Worm (Caenorhabditis elegans) whole organism, young adult: ENCODE data around the gene C44B12.9.

ENCODE experiments used
- B0035.1 ChIP-seq: sonication (generic microtip); optimal IDR thresholded peaks from 2 replicates; lab custom pipeline; 2016; ENCODE audit warnings: missing genetic modification characterization, mild to moderate bottlenecking, missing compliant biosample characterization, missing genotype, missing genetic modification reagents
- B0336.3 ChIP-seq: fragments of 200-800 bp; sonication (Bioruptor generic); IDR thresholded peaks from 2 replicates; pipeline ENCODE4 v1.3.6; 2022; ENCODE audit warnings: missing genetic modification characterization, missing compliant biosample characterization
- C06A6.2 ChIP-seq: fragments of 200-800 bp; sonication (Bioruptor generic); conservative IDR thresholded peaks from 2 replicates; pipeline ENCODE4 v1.3.6; 2022; ENCODE audit warnings: missing genetic modification characterization, missing compliant biosample characterization
- C17E4.6 ChIP-seq: fragments of 200-800 bp; sonication (Bioruptor generic); IDR thresholded peaks from 2 replicates; pipeline ENCODE4 v1.3.6; 2022; ENCODE audit warnings: missing genetic modification reagents, missing genetic modification characterization, missing compliant biosample characterization
- F10E7.11 ChIP-seq: sonication (generic microtip); optimal IDR thresholded peaks from 2 replicates; lab custom pipeline; 2017; ENCODE audit warnings: mild to moderate bottlenecking, missing genetic modification characterization, moderate library complexity, missing compliant biosample characterization
- F55B11.4 ChIP-seq: sonication (generic microtip); optimal IDR thresholded peaks from 2 replicates; lab custom pipeline; 2016; ENCODE audit warnings: missing compliant biosample characterization, missing genetic modification characterization, borderline replicate concordance; ENCODE audit not compliant: insufficient read depth
- F57A8.1 ChIP-seq: fragments of 200-800 bp; sonication (Bioruptor generic); optimal IDR thresholded peaks from 2 replicates; lab custom pipeline; 2018; ENCODE audit warnings: mild to moderate bottlenecking, missing genetic modification characterization, moderate library complexity, missing compliant biosample characterization
- K11D2.4 ChIP-seq: fragments of 200-800 bp; sonication (Bioruptor generic); IDR thresholded peaks from 2 replicates; pipeline ENCODE4 v1.3.6; 2022; ENCODE audit warnings: missing genetic modification reagents, missing genetic modification characterization, missing compliant biosample characterization
- K12H6.12 ChIP-seq: fragments of 200-800 bp; sonication (Bioruptor generic); optimal IDR thresholded peaks from 2 replicates; lab custom pipeline; 2018; ENCODE audit warnings: mild to moderate bottlenecking, missing genetic modification characterization, missing compliant biosample characterization
- Y53F4B.3 ChIP-seq: fragments of 200-800 bp; sonication (Bioruptor generic); IDR thresholded peaks from 2 replicates; pipeline ENCODE4 v1.3.6; 2022; ENCODE audit warnings: missing genetic modification reagents, missing genetic modification characterization, missing compliant biosample characterization
- Y56A3A.18 ChIP-seq: fragments of 200-800 bp; sonication (Bioruptor generic); IDR thresholded peaks from 2 replicates; pipeline ENCODE4 v1.3.6; 2022; ENCODE audit warnings: missing genetic modification reagents, missing genetic modification characterization, missing compliant biosample characterization
- Y67H2A.10 ChIP-seq: fragments of 200-800 bp; sonication (Bioruptor generic); conservative IDR thresholded peaks from 2 replicates; pipeline ENCODE4 v1.3.6; 2022; ENCODE audit warnings: missing genetic modification reagents, missing genetic modification characterization, missing compliant biosample characterization
- ZK185.1 ChIP-seq: sonication (generic microtip); optimal IDR thresholded peaks from 2 replicates; lab custom pipeline; 2016; ENCODE audit warnings: mild to moderate bottlenecking, missing genetic modification characterization, missing compliant biosample characterization; ENCODE audit not compliant: poor library complexity, severe bottlenecking
- akir-1 ChIP-seq: fragments of 200-800 bp; sonication (Bioruptor generic); optimal IDR thresholded peaks from 2 replicates; lab custom pipeline; 2018; ENCODE audit warnings: mild to moderate bottlenecking, missing genetic modification characterization, moderate library complexity, missing compliant biosample characterization
- atf-7 ChIP-seq: sonication (generic microtip); optimal IDR thresholded peaks from 2 replicates; lab custom pipeline; 2017; ENCODE audit warnings: mild to moderate bottlenecking, missing genetic modification characterization, missing compliant biosample characterization
- bed-1 ChIP-seq: fragments of 200-800 bp; sonication (Bioruptor generic); IDR thresholded peaks from 2 replicates; pipeline ENCODE4 v1.3.6; 2022; ENCODE audit warnings: missing genetic modification reagents, missing genetic modification characterization, missing compliant biosample characterization
- bed-2 ChIP-seq: fragments of 200-800 bp; sonication (Bioruptor generic); IDR thresholded peaks from 2 replicates; pipeline ENCODE4 v1.3.6; 2022; ENCODE audit warnings: missing genetic modification reagents, missing genetic modification characterization, missing compliant biosample characterization
- ccch-3 ChIP-seq: fragments of 200-800 bp; sonication (Bioruptor generic); optimal IDR thresholded peaks from 2 replicates; lab custom pipeline; 2018; ENCODE audit warnings: mild to moderate bottlenecking, missing genetic modification characterization, missing compliant biosample characterization
- cebp-1 ChIP-seq, 2 experiments: fragments of 200-800 bp in 1 of 2; sonication (Bioruptor generic) in 1 of 2; sonication (generic microtip) in 1 of 2; IDR thresholded peaks in 1 of 2; optimal IDR thresholded peaks in 1 of 2; 2 replicates each; pipeline versions ENCODE4 v1.3.6 to Lab custom; 2017 to 2022; ENCODE audit warnings: missing compliant biosample characterization in 2 of 2, missing genetic modification characterization in 2 of 2, mild to moderate bottlenecking in 1 of 2, missing genetic modification reagents in 1 of 2, moderate library complexity in 1 of 2
- cebp-2 ChIP-seq: fragments of 200-800 bp; sonication (Bioruptor generic); IDR thresholded peaks from 2 replicates; pipeline ENCODE4 v1.3.6; 2022; ENCODE audit warnings: missing genetic modification characterization, missing compliant biosample characterization
- ceh-79 ChIP-seq: sonication (generic microtip); optimal IDR thresholded peaks from 2 replicates; lab custom pipeline; 2017; ENCODE audit warnings: mild to moderate bottlenecking, missing genetic modification characterization, missing compliant biosample characterization
- dpl-1 ChIP-seq: fragments of 150-350 bp; optimal IDR thresholded peaks from 2 replicates; lab custom pipeline; 2014; ENCODE audit warnings: missing biosample characterization, missing genetic modification reagents, missing genetic modification characterization
- egl-44 ChIP-seq: fragments of 200-800 bp; sonication (Bioruptor generic); IDR thresholded peaks from 2 replicates; pipeline ENCODE4 v1.3.6; 2022; ENCODE audit warnings: missing genetic modification reagents, missing genetic modification characterization, missing compliant biosample characterization
- ets-4 ChIP-seq: fragments of 200-800 bp; sonication (Bioruptor generic); optimal IDR thresholded peaks from 2 replicates; lab custom pipeline; 2018; ENCODE audit warnings: mild to moderate bottlenecking, missing genetic modification characterization, missing compliant biosample characterization
- fkh-3 ChIP-seq: sonication (generic microtip); optimal IDR thresholded peaks from 2 replicates; lab custom pipeline; 2016; ENCODE audit warnings: mild to moderate bottlenecking, missing genetic modification characterization, missing compliant biosample characterization
- gei-17 ChIP-seq: fragments of 200-800 bp; sonication (Bioruptor generic); optimal IDR thresholded peaks from 2 replicates; lab custom pipeline; 2018; ENCODE audit warnings: mild to moderate bottlenecking, missing genetic modification characterization, missing compliant biosample characterization
- hlh-26 ChIP-seq: fragments of 200-800 bp; sonication (Bioruptor generic); conservative IDR thresholded peaks from 2 replicates; pipeline ENCODE4 v1.3.6; 2022; ENCODE audit warnings: missing genetic modification reagents, missing genetic modification characterization, missing compliant biosample characterization
- let-607 ChIP-seq, 2 experiments: fragments of 200-800 bp in 1 of 2; sonication (Bioruptor generic) in 1 of 2; sonication (generic microtip) in 1 of 2; optimal IDR thresholded peaks; 2 replicates each; lab custom pipeline; 2016 to 2018; ENCODE audit warnings: mild to moderate bottlenecking in 2 of 2, missing compliant biosample characterization in 2 of 2, missing genetic modification characterization in 2 of 2, moderate library complexity in 2 of 2, missing genotype in 1 of 2
- lin-40 ChIP-seq: sonication (generic microtip); optimal IDR thresholded peaks from 2 replicates; lab custom pipeline; 2016; ENCODE audit warnings: missing genetic modification characterization, mild to moderate bottlenecking, missing compliant biosample characterization, missing genotype, missing genetic modification reagents
- madf-10 ChIP-seq: sonication (generic microtip); optimal IDR thresholded peaks from 2 replicates; lab custom pipeline; 2016; ENCODE audit warnings: mild to moderate bottlenecking, missing genetic modification characterization, missing compliant biosample characterization
- madf-6 ChIP-seq: fragments of 200-800 bp; sonication (Bioruptor generic); IDR thresholded peaks from 2 replicates; pipeline ENCODE4 v1.3.6; 2022; ENCODE audit warnings: missing genetic modification reagents, missing genetic modification characterization, missing compliant biosample characterization
- mxl-1 ChIP-seq: sonication (generic microtip); optimal IDR thresholded peaks from 2 replicates; lab custom pipeline; 2016; ENCODE audit warnings: missing genetic modification characterization, missing compliant biosample characterization
- nfya-2 ChIP-seq: fragments of 200-800 bp; sonication (Bioruptor generic); IDR thresholded peaks from 2 replicates; pipeline ENCODE4 v1.3.6; 2022; ENCODE audit warnings: missing genetic modification reagents, missing genetic modification characterization, missing compliant biosample characterization
- nhr-120 ChIP-seq: fragments of 200-800 bp; sonication (Bioruptor generic); IDR thresholded peaks from 2 replicates; pipeline ENCODE4 v1.3.6; 2022; ENCODE audit warnings: missing genetic modification characterization, missing compliant biosample characterization
- nhr-90 ChIP-seq: sonication (generic microtip); optimal IDR thresholded peaks from 2 replicates; lab custom pipeline; 2016; ENCODE audit warnings: missing genotype, mild to moderate bottlenecking, missing genetic modification characterization, missing compliant biosample characterization
- pbrm-1 ChIP-seq: fragments of 200-800 bp; sonication (Bioruptor generic); IDR thresholded peaks from 2 replicates; pipeline ENCODE4 v1.3.6; 2022; ENCODE audit warnings: missing genetic modification reagents, missing genetic modification characterization, missing compliant biosample characterization
- pha-4 ChIP-seq: fragments of 150-350 bp; sonication (generic microtip); optimal IDR thresholded peaks from 2 replicates; lab custom pipeline; 2014; ENCODE audit warnings: missing biosample characterization, missing genetic modification reagents, missing genetic modification characterization
- rec-8 ChIP-seq, 2 experiments: sonication (generic microtip); optimal IDR thresholded peaks; 2 replicates each; lab custom pipeline; 2016; ENCODE audit warnings: mild to moderate bottlenecking in 2 of 2, missing genetic modification characterization in 2 of 2, missing genetic modification reagents in 2 of 2, missing genotype in 2 of 2, missing biosample characterization in 1 of 2, missing compliant biosample characterization in 1 of 2, moderate library complexity in 1 of 2
- sea-2 ChIP-seq: fragments of 200-800 bp; sonication (Bioruptor generic); IDR thresholded peaks from 2 replicates; pipeline ENCODE4 v1.3.6; 2022; ENCODE audit warnings: missing genetic modification characterization, missing compliant biosample characterization
- somi-1 ChIP-seq: fragments of 200-800 bp; sonication (Bioruptor generic); optimal IDR thresholded peaks from 2 replicates; lab custom pipeline; 2018; ENCODE audit warnings: mild to moderate bottlenecking, missing genetic modification characterization, missing compliant biosample characterization
- tlf-1 ChIP-seq: fragments of 200-800 bp; sonication (Bioruptor generic); optimal IDR thresholded peaks from 2 replicates; lab custom pipeline; 2018; ENCODE audit warnings: mild to moderate bottlenecking, missing genetic modification characterization, missing compliant biosample characterization
- unc-130 ChIP-seq: sonication (generic microtip); optimal IDR thresholded peaks from 2 replicates; lab custom pipeline; 2016; ENCODE audit warnings: missing genetic modification reagents, missing genetic modification characterization, missing compliant biosample characterization
- unc-62 ChIP-seq: fragments of 150-350 bp; optimal IDR thresholded peaks from 2 replicates; lab custom pipeline; 2014; ENCODE audit warnings: missing biosample characterization, missing genetic modification reagents, missing genetic modification characterization
- zfh-2 ChIP-seq: fragments of 200-800 bp; sonication (Bioruptor generic); conservative IDR thresholded peaks from 2 replicates; pipeline ENCODE4 v1.3.6; 2022; ENCODE audit warnings: missing genetic modification reagents, missing genetic modification characterization, missing compliant biosample characterization
- ztf-22 ChIP-seq: fragments of 200-800 bp; sonication (Bioruptor generic); optimal IDR thresholded peaks from 2 replicates; lab custom pipeline; 2018; ENCODE audit warnings: mild to moderate bottlenecking, missing genetic modification characterization, moderate library complexity, missing compliant biosample characterization
- ztf-6 ChIP-seq: fragments of 200-800 bp; sonication (Bioruptor generic); IDR thresholded peaks from 2 replicates; pipeline ENCODE4 v1.3.6; 2022; ENCODE audit warnings: missing genetic modification reagents, missing genetic modification characterization, missing compliant biosample characterization

The C44B12.9 gene

DNA sequence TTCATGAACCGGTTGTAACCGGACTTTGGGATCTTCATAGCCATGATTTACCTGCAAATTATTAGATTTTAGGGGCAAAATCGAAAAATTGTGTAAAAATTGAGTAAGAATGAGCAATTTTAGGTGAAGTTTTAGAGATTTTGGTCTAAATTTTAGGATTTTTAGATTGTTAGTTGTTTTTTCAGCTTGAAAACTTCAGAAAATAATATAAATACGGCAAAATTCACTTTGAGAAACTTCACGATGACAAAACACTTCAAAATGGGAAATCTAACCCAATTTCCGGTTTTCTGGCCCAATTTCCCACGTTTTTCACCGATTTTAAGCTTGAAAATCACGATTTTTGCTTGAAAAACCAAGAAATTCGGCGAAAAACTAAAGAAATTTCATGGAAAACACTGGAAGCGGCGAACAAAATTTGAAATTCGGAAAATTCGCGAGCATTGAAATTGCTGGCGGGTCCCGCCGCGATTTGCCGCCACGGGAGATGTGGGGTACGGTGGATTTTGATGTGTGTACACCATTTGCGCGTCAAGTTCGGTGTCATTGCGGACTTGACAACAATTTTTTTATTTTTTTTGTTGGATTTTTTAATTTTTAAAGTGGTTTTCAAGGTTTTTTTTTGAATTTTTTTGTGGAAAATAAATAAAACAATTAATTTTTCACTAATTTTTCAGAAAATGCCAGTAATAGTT, 10.4 kb downstream of the C44B12.9 start, which contains the start of the genes cct-8 and Y55F3AR.2 (continued):
- TF ChIP-seq dpl-1 = peak; percentile 82
- TF ChIP-seq zfh-2 (GFP tag; lab: Robert Waterston, UW) = peak; percentile 91
- no peak for TF ChIP-seq akir-1 (GFP tag; lab: Kevin White, UChicago)
- peak; percentile 92 for TF ChIP-seq nfya-2 (GFP tag; lab: Robert Waterston, UW)
- no peak for TF ChIP-seq F57A8.1
- peak; percentile 96 for TF ChIP-seq atf-7
- TF ChIP-seq C17E4.6 = peak; percentile 97
- 0 out of 2 replicates have a peak, but pooled peaks have one; percentile 77 for TF ChIP-seq bed-1 (GFP tag; lab: Robert Waterston, UW)
- peak; percentile 93 for TF ChIP-seq gei-17 (GFP tag; lab: Kevin White, UChicago)
- TF ChIP-seq B0035.1 (tag; lab: Kevin White, UChicago) = peak; percentile 82
- peak; percentile 1 for TF ChIP-seq ccch-3 (GFP tag; lab: Kevin White, UChicago)
- TF ChIP-seq unc-130 (GFP tag; lab: Kevin White, UChicago) = peak; percentile 71
- TF ChIP-seq sea-2 (GFP tag; lab: Robert Waterston, UW) = peak; percentile 87; the same call in 1 of the 2 replicates
- TF ChIP-seq fkh-3 (tag; lab: Kevin White, UChicago) = peak; percentile 79
- peak; percentile 89 for TF ChIP-seq madf-10
- TF ChIP-seq somi-1 (GFP tag; lab: Kevin White, UChicago) = peak; percentile 87
- TF ChIP-seq F55B11.4 = no peak
- peak; percentile 62; the same call in 1 of the 2 replicates for TF ChIP-seq Y53F4B.3 (GFP tag; lab: Robert Waterston, UW)
- TF ChIP-seq ets-4 = peak; percentile 30
- TF ChIP-seq B0336.3 (GFP tag; lab: Robert Waterston, UW) = peak; percentile 99
- TF ChIP-seq C06A6.2 (GFP tag; lab: Robert Waterston, UW) = peak; percentile 96
- TF ChIP-seq mxl-1 (tag; lab: Kevin White, UChicago) = peak; percentile 19
- peak; percentile 99 for TF ChIP-seq pbrm-1 (GFP tag; lab: Robert Waterston, UW)
- TF ChIP-seq rec-8 (tag; optimal IDR thresholded peaks at IDR 0.05; lab: Kevin White, UChicago) = peak; percentile 35 to 38
- TF ChIP-seq lin-40 = peak; percentile 98
- peak; percentile 99 for TF ChIP-seq Y56A3A.18
- TF ChIP-seq cebp-1 (GFP tag; IDR thresholded peaks at IDR 0.05; lab: Robert Waterston, UW) = peak; percentile 91
- TF ChIP-seq cebp-1 (tag; optimal IDR thresholded peaks at IDR 0.05; lab: Kevin White, UChicago) = peak; percentile 97
- peak; percentile 88 to 94 for TF ChIP-seq let-607 (tag; optimal IDR thresholded peaks at IDR 0.05; lab: Kevin White, UChicago)
- TF ChIP-seq K11D2.4 (GFP tag; lab: Robert Waterston, UW) = peak; percentile 99
- TF ChIP-seq tlf-1 (GFP tag; lab: Kevin White, UChicago) = peak; percentile 99
- peak; percentile 74; the same call in 1 of the 2 replicates for TF ChIP-seq egl-44 (GFP tag; lab: Robert Waterston, UW)
- no peak for TF ChIP-seq unc-62
- TF ChIP-seq Y67H2A.10 (GFP tag; lab: Robert Waterston, UW) = peak; percentile 95
- no peak for TF ChIP-seq bed-2
- TF ChIP-seq hlh-26 = no peak
- peak; percentile 92 for TF ChIP-seq K12H6.12 (tag; lab: Kevin White, UChicago)
- peak; percentile 93 for TF ChIP-seq ztf-6 (GFP tag; lab: Robert Waterston, UW)
- TF ChIP-seq ceh-79 (tag; lab: Kevin White, UChicago) = peak; percentile 80
- TF ChIP-seq nhr-90 = peak; percentile 49
- TF ChIP-seq ZK185.1 (tag; lab: Kevin White, UChicago) = peak; percentile 97
- peak; percentile 98 for TF ChIP-seq madf-6 (GFP tag; lab: Robert Waterston, UW)
- TF ChIP-seq pha-4 = peak; percentile 88
- TF ChIP-seq F10E7.11 (tag; lab: Kevin White, UChicago) = peak; percentile 94
- TF ChIP-seq ztf-22 = peak; percentile 60
- 0 out of 2 replicates have a peak, but pooled peaks have one; percentile 66 for TF ChIP-seq nhr-120 (GFP tag; lab: Robert Waterston, UW)
- peak; percentile 96 for TF ChIP-seq cebp-2 (GFP tag; lab: Robert Waterston, UW)
